Worm (Caenorhabditis elegans): Measurements from ENCODE around the gene F59D12.5.

The F59D12.5 gene

DNA sequence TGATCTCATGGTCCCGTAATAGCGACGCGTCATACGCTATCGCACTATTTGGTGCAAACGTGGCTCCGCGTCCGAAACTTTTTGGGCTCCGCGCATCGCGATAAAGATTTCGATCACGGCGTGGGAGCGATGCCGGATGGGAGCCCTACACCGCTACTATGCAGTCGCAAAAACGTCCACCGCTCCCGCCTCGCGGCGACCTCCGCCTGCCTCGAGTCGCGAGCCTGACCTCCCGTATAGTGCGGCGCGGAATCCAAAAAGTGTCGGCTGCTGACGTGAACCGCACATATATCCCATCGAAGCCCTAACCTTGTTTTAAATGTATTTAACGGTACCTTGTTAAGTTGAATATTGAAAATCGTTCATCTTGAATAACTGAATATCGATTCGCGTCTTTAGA lies 3.3 kb upstream of the F59D12.5 start:
- TF ChIP-seq zfh-2 (GFP tag; conservative IDR thresholded peaks at IDR 0.05) = peak; percentile 94
- TF ChIP-seq rpc-1 (optimal IDR thresholded peaks at IDR 0.05) = no peak
- TF ChIP-seq rpc-1 (tag; optimal IDR thresholded peaks at IDR 0.05) = peak; percentile 9
- TF ChIP-seq attf-3 (GFP tag; conservative IDR thresholded peaks at IDR 0.05) = 0 out of 2 replicates have a peak, but pooled peaks have one; percentile 8
- TF ChIP-seq C06A6.2 (GFP tag; conservative IDR thresholded peaks at IDR 0.05) = no peak
- no peak for TF ChIP-seq egl-44 (GFP tag; IDR thresholded peaks at IDR 0.05)
- 0 out of 2 replicates have a peak, but pooled peaks have one; percentile 48 for TF ChIP-seq lag-1 (GFP tag; IDR thresholded peaks at IDR 0.05)
- no peak for TF ChIP-seq snpc-4 (GFP tag; optimal IDR thresholded peaks at IDR 0.05)
- peak in 2 of 4 experiments; percentile 59 to 76 for TF ChIP-seq snpc-4 (tag; optimal IDR thresholded peaks at IDR 0.05)
- peak; percentile 63; the same call in 1 of the 2 replicates for TF ChIP-seq egrh-3 (GFP tag; IDR thresholded peaks at IDR 0.05)

DNA sequence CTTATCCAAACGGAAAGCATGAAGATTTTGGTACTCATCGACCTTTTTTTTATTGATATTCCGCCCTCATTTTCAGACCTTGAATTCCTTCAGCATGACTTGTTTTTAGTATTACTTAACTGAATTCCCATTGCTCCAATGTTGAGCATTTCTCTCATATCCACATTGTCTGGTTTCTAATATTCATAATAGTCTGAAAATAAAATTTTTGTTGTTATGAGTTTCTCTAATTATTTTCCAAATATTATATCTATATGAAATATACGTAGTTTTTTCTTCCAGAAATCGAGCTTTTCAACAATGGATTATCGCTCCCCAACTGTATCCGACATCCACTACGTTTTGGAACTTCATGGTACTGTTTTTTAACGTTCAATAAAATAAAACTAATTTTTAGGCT lies 4.5 kb downstream of the F59D12.5 start, which contains the start of gene H08J19.1:
Gene H08J19.1 (plus strand): TSS at position 301 of the 400 bp plus-strand sequence.
- TF ChIP-seq hsf-1 (GFP tag; IDR thresholded peaks at IDR 0.05) (no peak), zim-3 (tag; optimal IDR thresholded peaks at IDR 0.05) (no peak), egl-44 (GFP tag; IDR thresholded peaks at IDR 0.05) (no peak), him-1 (tag; optimal IDR thresholded peaks at IDR 0.05) (no peak), C17E4.6 (GFP tag; IDR thresholded peaks at IDR 0.05) (no peak), mel-28 (tag; optimal IDR thresholded peaks at IDR 0.05; ENCODE audit: borderline replicate concordance) (no peak), unc-130 (GFP tag; optimal IDR thresholded peaks at IDR 0.05) (no peak), snpc-3.4 (tag; optimal IDR thresholded peaks at IDR 0.05) (no peak)

DNA sequence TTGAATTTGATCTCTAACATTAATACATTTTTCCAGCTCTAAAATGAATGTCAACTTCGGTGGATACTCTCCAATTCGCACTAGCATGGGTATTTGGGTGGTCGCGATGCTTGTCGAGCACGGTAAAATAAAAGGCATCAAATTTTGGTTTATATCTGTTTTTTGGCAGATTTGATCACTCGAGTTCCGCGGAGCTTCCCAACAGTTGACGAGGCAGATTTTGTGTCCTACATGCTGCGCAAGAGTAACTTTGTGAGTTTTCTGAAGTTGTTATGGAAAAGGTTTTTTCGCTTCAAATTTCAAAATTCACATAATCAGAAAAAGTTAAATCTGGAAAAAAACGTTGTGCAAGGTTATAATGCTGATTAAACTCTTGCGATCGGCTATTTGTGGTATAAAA lies 5.8 kb downstream of the F59D12.5 start:
- no peak for TF ChIP-seq F49E8.2 (tag; optimal IDR thresholded peaks at IDR 0.05; ENCODE audit: insufficient read depth)
- TF ChIP-seq ztf-6 (GFP tag; IDR thresholded peaks at IDR 0.05) = no peak
- TF ChIP-seq dox-1 (GFP tag; IDR thresholded peaks at IDR 0.05) = no peak
- TF ChIP-seq let-526 (GFP tag; IDR thresholded peaks at IDR 0.05) = no peak
- TF ChIP-seq B0336.3 (GFP tag; IDR thresholded peaks at IDR 0.05) = no peak
- TF ChIP-seq rpc-1 (optimal IDR thresholded peaks at IDR 0.05) = no peak
- no peak for TF ChIP-seq rpc-1 (tag; optimal IDR thresholded peaks at IDR 0.05)
- no peak for TF ChIP-seq F10E7.11 (tag; optimal IDR thresholded peaks at IDR 0.05)
- TF ChIP-seq hmg-20 (GFP tag; IDR thresholded peaks at IDR 0.05) = no peak

DNA sequence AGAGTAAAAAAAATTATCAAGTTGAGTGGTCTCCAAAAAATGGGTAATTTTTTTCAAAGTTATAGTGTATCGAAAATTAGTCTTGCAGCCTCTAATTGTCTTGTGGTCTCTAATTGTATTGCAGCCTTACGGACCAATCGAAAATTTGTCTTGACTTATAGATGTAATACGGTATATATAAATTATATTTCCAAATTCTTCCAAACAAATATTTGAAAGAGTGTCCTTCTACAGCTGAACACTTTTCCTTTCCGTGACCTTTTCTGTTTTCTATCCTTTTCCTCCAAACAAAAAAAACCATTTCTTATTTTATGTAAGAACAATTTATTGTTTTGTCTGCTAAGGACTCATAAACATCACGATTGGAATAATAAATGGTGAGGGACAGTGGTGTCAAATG lies 6.6 kb downstream of the F59D12.5 start, which contains the start of gene K09E9.7:
Gene K09E9.7 (plus strand): TSS at position 301 of the 400 bp plus-strand sequence.
- TF ChIP-seq tbp1 (GFP tag; optimal IDR thresholded peaks at IDR 0.05) (no peak), ztf-28 (GFP tag; IDR thresholded peaks at IDR 0.05) (no peak)

DNA sequence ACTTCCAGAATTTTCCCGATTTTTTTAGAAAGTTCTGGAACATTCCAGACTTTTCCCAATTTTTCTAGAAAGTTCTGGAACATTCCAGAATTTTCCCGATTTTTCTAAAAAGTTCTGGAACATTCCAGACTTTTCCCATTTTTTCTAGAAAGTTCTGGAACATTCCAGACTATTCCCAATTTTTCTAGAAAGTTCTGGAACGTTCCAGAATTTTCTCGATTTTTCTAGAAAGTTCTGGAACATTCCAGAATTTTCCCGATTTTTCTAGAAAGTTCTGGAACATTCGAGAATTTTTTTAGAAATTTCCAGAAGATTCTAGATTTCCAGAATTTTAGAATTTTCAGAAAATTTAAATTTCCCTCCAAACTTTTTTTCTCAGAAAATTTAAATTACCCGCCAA lies 12.1 kb downstream of the F59D12.5 start:
- 0 out of 2 replicates have a peak, but pooled peaks have one; percentile 30 for TF ChIP-seq dox-1 (GFP tag; IDR thresholded peaks at IDR 0.05)
- TF ChIP-seq B0019.2 (GFP tag; conservative IDR thresholded peaks at IDR 0.05) = 0 out of 2 replicates have a peak, but pooled peaks have one; percentile 14
- peak; percentile 95 for TF ChIP-seq hsf-1 (GFP tag; IDR thresholded peaks at IDR 0.05)

DNA sequence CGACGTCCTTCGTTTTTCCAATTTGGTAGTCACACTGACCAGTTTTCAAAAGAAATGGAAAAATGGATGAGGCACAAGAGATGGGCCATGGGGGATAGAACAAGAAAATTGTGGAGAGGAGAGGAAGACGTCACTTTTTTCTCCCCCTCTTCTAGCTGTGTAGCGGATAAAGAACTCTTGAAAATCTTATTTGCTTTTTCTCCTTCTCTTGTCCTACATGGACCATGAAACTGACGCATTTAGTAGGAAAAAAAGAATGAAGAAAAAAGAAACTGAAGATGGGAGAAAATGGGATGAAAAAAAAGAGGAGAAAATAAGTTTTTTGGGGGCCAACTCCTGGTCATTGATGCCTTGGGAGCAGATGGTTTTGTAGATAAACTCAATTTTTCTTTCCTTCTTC lies 13.2 kb downstream of the F59D12.5 start:
- TF ChIP-seq somi-1 (GFP tag; optimal IDR thresholded peaks at IDR 0.05) = peak; percentile 31
- TF ChIP-seq ccch-3 (GFP tag; optimal IDR thresholded peaks at IDR 0.05) = no peak
